Worm (Caenorhabditis elegans) whole organism, L4/young adult: ENCODE results near the gene faah-1.

Experiments
- W03F9.2 ChIP-seq: fragments of 150-350 bp; optimal IDR thresholded peaks from 2 replicates; lab custom pipeline; 2014; ENCODE audit warnings: missing biosample characterization, missing genetic modification characterization
- dao-5 ChIP-seq: sonication (generic microtip); optimal IDR thresholded peaks from 2 replicates; lab custom pipeline; 2016; ENCODE audit warnings: missing genotype, missing genetic modification characterization, moderate library complexity, missing compliant biosample characterization
- him-1 ChIP-seq: sonication (generic microtip); optimal IDR thresholded peaks from 2 replicates; lab custom pipeline; 2016; ENCODE audit warnings: missing genotype, missing genetic modification reagents, missing genetic modification characterization, missing compliant biosample characterization

- TF ChIP-seq him-1 (tag; lab: Kevin White, UChicago): no peak
- TF ChIP-seq dao-5 (tag; lab: Kevin White, UChicago): no peak
- no peak for TF ChIP-seq W03F9.2 (tag; lab: Kevin White, UChicago)
Observed at ce11 chrIV:8199824-8200223, 40.6 kb downstream of the faah-1 start.
